Worm (Caenorhabditis elegans) whole organism, L1 larva: ENCODE measurements around the gene acl-1.

ENCODE experiments used
- fos-1 ChIP-seq: fragments of 150-350 bp; optimal IDR thresholded peaks from 2 replicates; lab custom pipeline; 2014; ENCODE audit warnings: missing biosample characterization, missing genetic modification characterization
- mep-1 ChIP-seq: fragments of 150-350 bp; optimal IDR thresholded peaks from 2 replicates; lab custom pipeline; 2014; ENCODE audit warnings: missing biosample characterization, missing genetic modification characterization
- tbx-2 ChIP-seq: sonication (generic microtip); optimal IDR thresholded peaks from 2 replicates; lab custom pipeline; 2016; ENCODE audit warnings: missing genetic modification characterization, missing compliant biosample characterization
- unc-98 ChIP-seq: fragments of 200-800 bp; sonication (Bioruptor generic); IDR thresholded peaks from 2 replicates; pipeline ENCODE4 v1.3.6; 2022; ENCODE audit warnings: missing genetic modification characterization, missing compliant biosample characterization

DNA sequence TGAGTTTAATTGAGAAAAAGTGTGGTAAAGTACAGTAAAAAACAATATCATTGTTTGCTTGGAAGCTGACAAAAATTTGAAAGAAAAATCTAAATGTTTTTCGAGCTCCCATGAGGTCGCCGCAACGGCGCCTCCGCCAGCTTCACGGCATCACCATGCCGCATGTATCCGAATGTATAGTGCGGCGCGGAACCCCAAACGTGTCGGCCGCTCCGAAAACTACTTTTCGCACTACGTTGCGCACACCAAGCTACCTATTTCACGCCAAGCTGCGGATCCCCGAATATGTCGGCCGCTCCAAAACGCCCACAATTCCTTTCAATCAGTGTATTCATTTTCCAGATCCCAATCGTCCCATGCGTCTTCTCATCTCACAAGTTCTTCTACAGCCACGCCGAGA is 1.3 kb downstream of the acl-1 start:
- TF ChIP-seq mep-1 (tag; lab: Kevin White, UChicago) (no peak), tbx-2 (tag; lab: Kevin White, UChicago) (no peak), fos-1 (tag; lab: Kevin White, UChicago) (no peak), unc-98 (GFP tag; lab: Robert Waterston, UW) (no peak)
